Fruit fly (Drosophila melanogaster) whole organism, pupa: ENCODE data around the gene CG14968.

Source experiments
- CG13204 ChIP-seq: fragments of 200-800 bp; sonication (Bioruptor generic); optimal IDR thresholded peaks from 2 replicates; lab custom pipeline; 2018; ENCODE audit warnings: missing biosample characterization, mild to moderate bottlenecking, missing genetic modification characterization, moderate library complexity
- CG15710 ChIP-seq: fragments of 200-800 bp; sonication (Bioruptor generic); optimal IDR thresholded peaks from 2 replicates; lab custom pipeline; 2018; ENCODE audit warnings: missing biosample characterization, mild to moderate bottlenecking, missing genetic modification characterization, moderate library complexity
- CG17806 ChIP-seq: fragments of 200-800 bp; sonication (Bioruptor generic); optimal IDR thresholded peaks from 2 replicates; lab custom pipeline; 2018; ENCODE audit warnings: missing biosample characterization, mild to moderate bottlenecking, missing genetic modification characterization, moderate library complexity
- CG32121 ChIP-seq: fragments of 200-800 bp; sonication (Bioruptor generic); IDR thresholded peaks from 2 replicates; pipeline ENCODE4 v1.3.6; 2022; ENCODE audit warnings: missing biosample characterization, missing genetic modification characterization
- CG34367 ChIP-seq: fragments of 200-800 bp; sonication (Bioruptor generic); optimal IDR thresholded peaks from 2 replicates; lab custom pipeline; 2018; ENCODE audit warnings: missing biosample characterization, mild to moderate bottlenecking, missing genetic modification characterization
- CG4496 ChIP-seq: fragments of 200-800 bp; sonication (Bioruptor generic); IDR thresholded peaks from 3 replicates; pipeline ENCODE4 v1.3.6; 2022; ENCODE audit warnings: missing biosample characterization, missing genetic modification characterization
- D1 ChIP-seq: fragments of 200-800 bp; sonication (Bioruptor generic); optimal IDR thresholded peaks from 2 replicates; lab custom pipeline; 2018; ENCODE audit warnings: missing biosample characterization, mild to moderate bottlenecking, missing genetic modification characterization, moderate library complexity
- EcR ChIP-seq: fragments of 200-800 bp; sonication (Bioruptor generic); optimal IDR thresholded peaks from 3 replicates; lab custom pipeline; 2019; ENCODE audit warnings: missing biosample characterization, missing genetic modification characterization, mild to moderate bottlenecking, moderate library complexity, missing genetic modification reagents
- Ets98B ChIP-seq: fragments of 200-800 bp; sonication (Bioruptor generic); IDR thresholded peaks from 2 replicates; pipeline ENCODE4 v1.3.6; 2022; ENCODE audit warnings: missing biosample characterization, missing genetic modification characterization
- fd96Ca ChIP-seq: fragments of 200-800 bp; sonication (Bioruptor generic); IDR thresholded peaks from 3 replicates; pipeline ENCODE4 v1.3.6; 2022; ENCODE audit warnings: missing biosample characterization, missing genetic modification characterization
- gl ChIP-seq: fragments of 200-800 bp; sonication (Bioruptor generic); optimal IDR thresholded peaks from 2 replicates; lab custom pipeline; 2018; ENCODE audit warnings: missing biosample characterization, mild to moderate bottlenecking, missing genetic modification characterization
- rn ChIP-seq: fragments of 200-800 bp; sonication (Bioruptor generic); IDR thresholded peaks from 2 replicates; pipeline ENCODE4 v1.3.6; 2022; ENCODE audit warnings: missing biosample characterization, missing genetic modification characterization

DNA sequence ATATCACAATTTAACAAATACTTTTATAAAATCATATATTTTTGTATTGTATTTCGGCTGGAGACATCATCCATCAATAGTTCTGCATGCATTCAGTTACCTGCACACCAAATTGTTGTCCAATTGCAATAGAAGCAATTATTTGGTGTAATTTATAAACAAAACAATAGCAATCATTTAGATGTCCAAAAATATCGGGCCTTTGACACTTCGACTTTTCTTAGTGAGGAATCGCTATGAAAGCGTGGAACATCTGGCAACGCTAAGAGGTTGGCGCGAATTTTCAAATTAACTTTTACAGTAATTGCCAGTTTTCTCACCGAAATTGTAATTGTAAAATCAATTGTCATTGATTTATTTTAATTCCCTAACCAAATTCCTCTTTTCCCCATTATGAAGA lies 31.9 kb upstream of the CG14968 start, which contains the start of gene CG14969:
- TF ChIP-seq rn (GFP tag; lab: Robert Waterston, UW) (no peak), CG34367 (tag; lab: Kevin White, UChicago) (no peak), D1 (tag; lab: Kevin White, UChicago) (no peak), CG17806 (tag; lab: Kevin White, UChicago) (no peak), CG15710 (tag; lab: Kevin White, UChicago) (no peak), CG4496 (GFP tag; lab: Robert Waterston, UW) (no peak), fd96Ca (GFP tag; lab: Robert Waterston, UW) (no peak), CG32121 (GFP tag; lab: Robert Waterston, UW) (no peak), EcR (no peak), gl (tag; lab: Kevin White, UChicago) (no peak), Ets98B (GFP tag; lab: Robert Waterston, UW) (no peak), CG13204 (GFP tag; lab: Kevin White, UChicago) (no peak)
